Fruit fly (Drosophila melanogaster) whole organism, embryonic: ENCODE measurements around the gene Neurl4.
A peak's percentile ranks its signal among the peaks of the same experiment; 100 is the strongest.

Source experiments
- CG11093 ChIP-seq: fragments of 200-800 bp; sonication (Bioruptor generic); IDR thresholded peaks from 3 replicates; pipeline ENCODE4 v1.3.6; 2022; ENCODE audit warnings: missing biosample characterization, missing genetic modification characterization
- CG12299 ChIP-seq: fragments of 200-800 bp; sonication (Bioruptor generic); optimal IDR thresholded peaks from 2 replicates; lab custom pipeline; 2018; ENCODE audit warnings: missing biosample characterization, mild to moderate bottlenecking, missing genetic modification characterization
- CG15073 ChIP-seq: fragments of 200-800 bp; sonication (Bioruptor generic); optimal IDR thresholded peaks from 2 replicates; lab custom pipeline; 2016; ENCODE audit warnings: missing biosample characterization, missing genetic modification characterization
- CG15514 ChIP-seq: fragments of 200-800 bp; sonication (Bioruptor generic); optimal IDR thresholded peaks from 3 replicates; lab custom pipeline; 2017; ENCODE audit warnings: missing biosample characterization, missing genetic modification characterization, mild to moderate bottlenecking, moderate library complexity, missing genetic modification reagents
- CG17912 ChIP-seq: fragments of 200-800 bp; sonication (Bioruptor generic); optimal IDR thresholded peaks from 2 replicates; lab custom pipeline; 2018; ENCODE audit warnings: missing biosample characterization, mild to moderate bottlenecking, missing genetic modification characterization
- CG1792 ChIP-seq: fragments of 200-800 bp; sonication (Bioruptor generic); optimal IDR thresholded peaks from 2 replicates; lab custom pipeline; 2016; ENCODE audit warnings: missing biosample characterization, missing genetic modification characterization
- CG18619 ChIP-seq: fragments of 200-800 bp; sonication (Bioruptor generic); optimal IDR thresholded peaks from 3 replicates; lab custom pipeline; 2017; ENCODE audit warnings: missing biosample characterization, mild to moderate bottlenecking, missing genetic modification characterization
- CG2678 ChIP-seq: fragments of 200-800 bp; sonication (Bioruptor generic); optimal IDR thresholded peaks from 3 replicates; lab custom pipeline; 2019; ENCODE audit warnings: missing biosample characterization, mild to moderate bottlenecking, missing genetic modification characterization, moderate library complexity
- CG3163 ChIP-seq: fragments of 200-800 bp; sonication (Bioruptor generic); optimal IDR thresholded peaks from 3 replicates; lab custom pipeline; 2016; ENCODE audit warnings: missing biosample characterization, missing genetic modification characterization
- CG6175 ChIP-seq: fragments of 200-800 bp; sonication (Bioruptor generic); IDR thresholded peaks from 3 replicates; pipeline ENCODE4 v1.3.6; 2022; ENCODE audit warnings: missing biosample characterization, missing genetic modification characterization
- CG6813 ChIP-seq: fragments of 200-800 bp; sonication (Bioruptor generic); optimal IDR thresholded peaks from 2 replicates; lab custom pipeline; 2017; ENCODE audit warnings: missing biosample characterization, missing genetic modification characterization, mild to moderate bottlenecking, moderate library complexity, missing genetic modification reagents
- CG7357 ChIP-seq: fragments of 200-800 bp; sonication (Bioruptor generic); IDR thresholded peaks from 3 replicates; pipeline ENCODE4 v1.3.6; 2022; ENCODE audit warnings: missing biosample characterization, missing genetic modification characterization
- CG8281 ChIP-seq: fragments of 200-800 bp; sonication (Bioruptor generic); optimal IDR thresholded peaks from 2 replicates; lab custom pipeline; 2018; ENCODE audit warnings: missing biosample characterization, mild to moderate bottlenecking, missing genetic modification characterization, moderate library complexity
- CG8944 ChIP-seq: fragments of 200-800 bp; sonication (Bioruptor generic); optimal IDR thresholded peaks from 3 replicates; lab custom pipeline; 2016; ENCODE audit warnings: missing biosample characterization, missing genetic modification characterization
- Camta ChIP-seq: fragments of 200-800 bp; sonication (Bioruptor generic); optimal IDR thresholded peaks from 2 replicates; lab custom pipeline; 2016; ENCODE audit warnings: missing biosample characterization, missing genetic modification characterization
- D ChIP-seq, 2 experiments: fragments of 200-800 bp in 1 of 2; fragments of >200 bp in 1 of 2; sonication (Bioruptor generic) in 1 of 2; optimal IDR thresholded peaks; 2 replicates in 1 of 2; 3 replicates in 1 of 2; lab custom pipeline; 2017; ENCODE audit warnings: mild to moderate bottlenecking in 1 of 2, missing biosample characterization in 1 of 2, missing genetic modification characterization in 1 of 2, missing genetic modification reagents in 1 of 2
- Dref ChIP-seq: fragments of 200-800 bp; sonication (Bioruptor generic); IDR thresholded peaks from 2 replicates; pipeline ENCODE4 v1.3.6; 2022; ENCODE audit warnings: missing biosample characterization, missing genetic modification characterization
- GATAe ChIP-seq: fragments of 200-800 bp; sonication (Bioruptor generic); conservative IDR thresholded peaks from 2 replicates; pipeline ENCODE4 v1.3.6; 2022; ENCODE audit warnings: missing biosample characterization, missing genetic modification characterization
- HLHmδ ChIP-seq: fragments of 200-800 bp; sonication (Bioruptor generic); optimal IDR thresholded peaks from 2 replicates; lab custom pipeline; 2018; ENCODE audit warnings: missing biosample characterization, mild to moderate bottlenecking, missing genetic modification characterization, moderate library complexity
- Hmx ChIP-seq: fragments of 200-800 bp; sonication (Bioruptor generic); optimal IDR thresholded peaks from 2 replicates; lab custom pipeline; 2016; ENCODE audit warnings: missing biosample characterization, missing genetic modification characterization
- Jarid2 ChIP-seq: fragments of 200-800 bp; sonication (Bioruptor generic); optimal IDR thresholded peaks from 3 replicates; lab custom pipeline; 2017; ENCODE audit warnings: mild to moderate bottlenecking, missing biosample characterization, missing genetic modification reagents, missing genetic modification characterization
- Lhr ChIP-seq: fragments of 200-800 bp; sonication (Bioruptor generic); optimal IDR thresholded peaks from 3 replicates; lab custom pipeline; 2017; ENCODE audit warnings: mild to moderate bottlenecking, missing biosample characterization, missing genetic modification reagents, missing genetic modification characterization
- Lim3 ChIP-seq: fragments of 200-800 bp; sonication (Bioruptor generic); IDR thresholded peaks from 2 replicates; pipeline ENCODE4 v1.3.6; 2022; ENCODE audit warnings: missing biosample characterization, missing genetic modification characterization
- Med ChIP-seq: fragments of 200-800 bp; sonication (Bioruptor generic); peaks from one replicate; lab custom pipeline; 2016; ENCODE audit warnings: missing biosample characterization, missing genetic modification characterization, mild to moderate bottlenecking, inconsistent platforms, moderate library complexity
- Meics ChIP-seq: fragments of 200-800 bp; sonication (Bioruptor generic); optimal IDR thresholded peaks from 2 replicates; lab custom pipeline; 2017; ENCODE audit warnings: missing biosample characterization, mild to moderate bottlenecking, missing genetic modification characterization
- NC2α ChIP-seq: fragments of 200-800 bp; sonication (Bioruptor generic); optimal IDR thresholded peaks from 2 replicates; lab custom pipeline; 2016; ENCODE audit warnings: missing biosample characterization, missing genetic modification characterization
- NK7.1 ChIP-seq: fragments of 200-800 bp; sonication (Bioruptor generic); optimal IDR thresholded peaks from 3 replicates; lab custom pipeline; 2016; ENCODE audit warnings: missing biosample characterization, missing genetic modification characterization
- Poxn ChIP-seq: fragments of 200-800 bp; sonication (Bioruptor generic); IDR thresholded peaks from 2 replicates; pipeline ENCODE4 v1.3.6; 2022; ENCODE audit warnings: missing biosample characterization, missing genetic modification characterization
- Side ChIP-seq: fragments of 200-800 bp; sonication (Bioruptor generic); optimal IDR thresholded peaks from 2 replicates; lab custom pipeline; 2016; ENCODE audit warnings: missing biosample characterization, missing genetic modification characterization
- Sry-δ ChIP-seq: fragments of 200-800 bp; sonication (Bioruptor generic); optimal IDR thresholded peaks from 2 replicates; lab custom pipeline; 2016; ENCODE audit warnings: missing biosample characterization, missing genetic modification characterization
- Stat92E ChIP-seq, 3 experiments: fragments of >200 bp in 2 of 3; fragments of 200-800 bp in 1 of 3; sonication (Bioruptor generic) in 1 of 3; optimal IDR thresholded peaks; 2 replicates each; lab custom pipeline; 2017 to 2019; ENCODE audit warnings: missing biosample characterization in 3 of 3, missing genetic modification characterization in 3 of 3, mild to moderate bottlenecking in 1 of 3, moderate library complexity in 1 of 3
- Usf ChIP-seq: fragments of 200-800 bp; sonication (Bioruptor generic); optimal IDR thresholded peaks from 2 replicates; lab custom pipeline; 2017; ENCODE audit warnings: missing genotype, missing biosample characterization, missing genetic modification characterization
- bigmax ChIP-seq: fragments of 200-800 bp; sonication (Bioruptor generic); optimal IDR thresholded peaks from 2 replicates; lab custom pipeline; 2018; ENCODE audit warnings: missing biosample characterization, mild to moderate bottlenecking, missing genetic modification characterization
- br ChIP-seq: fragments of >200 bp; optimal IDR thresholded peaks from 2 replicates; lab custom pipeline; 2017
- chm ChIP-seq: fragments of 200-800 bp; sonication (Bioruptor generic); IDR thresholded peaks from 2 replicates; pipeline ENCODE4 v1.3.6; 2022; ENCODE audit warnings: missing biosample characterization, missing genetic modification characterization
- corto ChIP-seq: fragments of 200-800 bp; sonication (Bioruptor generic); optimal IDR thresholded peaks from 2 replicates; lab custom pipeline; 2016; ENCODE audit warnings: missing biosample characterization, mild to moderate bottlenecking, missing genetic modification characterization, moderate library complexity
- eve ChIP-seq, 2 experiments: fragments of >200 bp; optimal IDR thresholded peaks; 2 replicates each; lab custom pipeline; 2017; ENCODE audit warnings: missing biosample characterization in 2 of 2, missing genetic modification characterization in 2 of 2
- fd102C ChIP-seq: fragments of 200-800 bp; sonication (Bioruptor generic); optimal IDR thresholded peaks from 2 replicates; lab custom pipeline; 2018; ENCODE audit warnings: missing biosample characterization, mild to moderate bottlenecking, missing genetic modification characterization, moderate library complexity
- ham ChIP-seq: fragments of 200-800 bp; sonication (Bioruptor generic); IDR thresholded peaks from 2 replicates; pipeline ENCODE4 v1.3.6; 2022; ENCODE audit warnings: missing biosample characterization, missing genetic modification characterization
- kni ChIP-seq: fragments of 200-800 bp; sonication (Bioruptor generic); optimal IDR thresholded peaks from 3 replicates; lab custom pipeline; 2017; ENCODE audit warnings: mild to moderate bottlenecking, missing biosample characterization, missing genetic modification reagents, missing genetic modification characterization
- nerfin-1 ChIP-seq: fragments of 200-800 bp; sonication (Bioruptor generic); optimal IDR thresholded peaks from 3 replicates; lab custom pipeline; 2019; ENCODE audit warnings: missing biosample characterization, mild to moderate bottlenecking, missing genetic modification characterization, moderate library complexity
- oc ChIP-seq: fragments of 200-800 bp; sonication (Bioruptor generic); optimal IDR thresholded peaks from 2 replicates; lab custom pipeline; 2018; ENCODE audit warnings: missing biosample characterization, mild to moderate bottlenecking, missing genetic modification characterization, moderate library complexity
- odd ChIP-seq: fragments of 200-800 bp; sonication (Bioruptor generic); optimal IDR thresholded peaks from 2 replicates; lab custom pipeline; 2017; ENCODE audit warnings: missing biosample characterization, mild to moderate bottlenecking, missing genetic modification characterization
- run ChIP-seq: fragments of 200-800 bp; sonication (Bioruptor generic); optimal IDR thresholded peaks from 3 replicates; lab custom pipeline; 2018; ENCODE audit warnings: missing biosample characterization, mild to moderate bottlenecking, missing genetic modification characterization
- salm ChIP-seq: fragments of 200-800 bp; sonication (Bioruptor generic); optimal IDR thresholded peaks from 2 replicates; lab custom pipeline; 2018; ENCODE audit warnings: missing biosample characterization, mild to moderate bottlenecking, missing genetic modification characterization
- shn ChIP-seq: fragments of 200-800 bp; sonication (Bioruptor generic); optimal IDR thresholded peaks from 3 replicates; lab custom pipeline; 2016; ENCODE audit warnings: missing biosample characterization, missing genetic modification characterization
- slbo ChIP-seq: fragments of 200-800 bp; sonication (Bioruptor generic); IDR thresholded peaks from 2 replicates; pipeline ENCODE4 v1.3.6; 2022; ENCODE audit warnings: missing biosample characterization, missing genetic modification characterization
- vfl ChIP-seq: fragments of 200-800 bp; sonication (Bioruptor generic); optimal IDR thresholded peaks from 2 replicates; lab custom pipeline; 2016; ENCODE audit warnings: missing biosample characterization, missing genetic modification characterization
- wdn ChIP-seq: fragments of 200-800 bp; sonication (Bioruptor generic); IDR thresholded peaks from 2 replicates; pipeline ENCODE4 v1.3.6; 2022; ENCODE audit warnings: missing biosample characterization, missing genetic modification characterization
- yki ChIP-seq: fragments of >200 bp; optimal IDR thresholded peaks from 3 replicates; lab custom pipeline; 2018
- zf30C ChIP-seq: fragments of 200-800 bp; sonication (Bioruptor generic); optimal IDR thresholded peaks from 3 replicates; lab custom pipeline; 2018; ENCODE audit warnings: missing biosample characterization, mild to moderate bottlenecking, missing genetic modification characterization

Gene Neurl4

dm6 chr3L:14004963-14005458 lies 44.7 kb downstream of the Neurl4 start (continued):
- TF ChIP-seq CG8281 (tag; lab: Kevin White, UChicago), result peak; percentile 85
- TF ChIP-seq vfl (GFP tag; lab: Kevin White, UChicago), result peak; percentile 88
- peak; percentile 96 for TF ChIP-seq chm (GFP tag; lab: Robert Waterston, UW)
- TF ChIP-seq CG7357 (GFP tag; lab: Robert Waterston, UW), result peak; percentile 82
- TF ChIP-seq Lim3, result peak; percentile 80
- peak; percentile 80 for TF ChIP-seq Jarid2 (GFP tag; lab: Kevin White, UChicago)
- TF ChIP-seq zf30C (GFP tag; lab: Kevin White, UChicago), result no peak
- TF ChIP-seq Hmx (GFP tag; lab: Kevin White, UChicago), result peak; percentile 88
- TF ChIP-seq ham, result peak; percentile 78
- TF ChIP-seq NC2α (GFP tag; lab: Kevin White, UChicago), result peak; percentile 88
- 0 out of 3 replicates have a peak, but pooled peaks have one; percentile 40 for TF ChIP-seq CG6175 (GFP tag; lab: Robert Waterston, UW)
- TF ChIP-seq fd102C (GFP tag; lab: Kevin White, UChicago), result peak; percentile 3
- peak; percentile 83 for TF ChIP-seq CG17912
- peak; percentile 94 for TF ChIP-seq nerfin-1
- peak; percentile 93 for TF ChIP-seq CG6813 (GFP tag; lab: Kevin White, UChicago)
- no peak for TF ChIP-seq Lhr (GFP tag; lab: Kevin White, UChicago)
- peak; percentile 95 for TF ChIP-seq Camta (GFP tag; lab: Kevin White, UChicago)
- peak; percentile 99 for TF ChIP-seq Med (GFP tag; lab: Kevin White, UChicago)
- TF ChIP-seq, all 482 proteins: peak for 419

dm6 chr3L:14004041-14004407 lies 45.7 kb downstream of the Neurl4 start:
- TF ChIP-seq shn (GFP tag; lab: Kevin White, UChicago), result no peak
- TF ChIP-seq GATAe (GFP tag; lab: Robert Waterston, UW), result no peak
- TF ChIP-seq NK7.1 (GFP tag; lab: Kevin White, UChicago), result no peak
- no peak for TF ChIP-seq Stat92E (GFP tag; optimal IDR thresholded peaks at IDR 0.05; lab: Kevin White, UChicago)
- TF ChIP-seq D (optimal IDR thresholded peaks at IDR 0.05; lab: Kevin White, UChicago), result no peak
- no peak for TF ChIP-seq D (GFP tag; optimal IDR thresholded peaks at IDR 0.05; lab: Kevin White, UChicago)
- no peak for TF ChIP-seq run (tag; lab: Kevin White, UChicago)
- TF ChIP-seq kni (GFP tag; lab: Kevin White, UChicago), result no peak
- no peak for TF ChIP-seq Dref (GFP tag; lab: Robert Waterston, UW)
- TF ChIP-seq CG15514 (GFP tag; lab: Kevin White, UChicago), result peak; percentile 19
- no peak for TF ChIP-seq CG12299 (tag; lab: Kevin White, UChicago)
- TF ChIP-seq Side (GFP tag; lab: Kevin White, UChicago), result peak; percentile 2
- TF ChIP-seq CG11093 (GFP tag; lab: Robert Waterston, UW), result peak; percentile 27; the same call in 1 of the 3 replicates
- peak; percentile 21; the same call in 1 of the 2 replicates for TF ChIP-seq slbo (GFP tag; lab: Robert Waterston, UW)
- peak; percentile 12 for TF ChIP-seq oc
- no peak for TF ChIP-seq CG1792 (GFP tag; lab: Kevin White, UChicago)
- no peak for TF ChIP-seq eve (GFP tag; optimal IDR thresholded peaks at IDR 0.05; lab: Kevin White, UChicago)
- TF ChIP-seq CG15073 (GFP tag; lab: Kevin White, UChicago), result no peak
- no peak for TF ChIP-seq CG18619 (GFP tag; lab: Kevin White, UChicago)
- TF ChIP-seq Poxn (GFP tag; lab: Robert Waterston, UW), result no peak
- no peak for TF ChIP-seq CG2678 (tag; lab: Kevin White, UChicago)
- TF ChIP-seq bigmax (GFP tag; lab: Kevin White, UChicago), result no peak
- TF ChIP-seq odd (GFP tag; lab: Kevin White, UChicago), result no peak
- TF ChIP-seq Sry-δ (GFP tag; lab: Kevin White, UChicago), result peak; percentile 17
- peak; percentile 18 for TF ChIP-seq Meics (GFP tag; lab: Kevin White, UChicago)
- TF ChIP-seq Usf (GFP tag; lab: Kevin White, UChicago), result no peak
- TF ChIP-seq salm, result no peak
- no peak for TF ChIP-seq corto (GFP tag; lab: Kevin White, UChicago)
- TF ChIP-seq yki (lab: Kevin White, UChicago), result no peak
- TF ChIP-seq HLHmδ (GFP tag; lab: Kevin White, UChicago), result peak; percentile 68
- no peak for TF ChIP-seq CG3163 (GFP tag; lab: Kevin White, UChicago)
- TF ChIP-seq CG8944, result no peak
- TF ChIP-seq br (lab: Kevin White, UChicago), result no peak
- TF ChIP-seq wdn (GFP tag; lab: Robert Waterston, UW), result peak; percentile 33; the same call in 1 of the 2 replicates
